Worm (Caenorhabditis elegans) whole organism, L2 larva: ENCODE measurements around the gene msp-33.

ENCODE experiments used
- C34F6.9 ChIP-seq: fragments of 150-350 bp; optimal IDR thresholded peaks from 2 replicates; lab custom pipeline; 2014; ENCODE audit warnings: missing biosample characterization, missing genetic modification characterization
- F13H6.1 ChIP-seq: sonication (generic microtip); optimal IDR thresholded peaks from 2 replicates; lab custom pipeline; 2016; ENCODE audit warnings: missing genetic modification characterization, missing compliant biosample characterization
- Y55F3AM.14 ChIP-seq: fragments of 200-800 bp; sonication (Bioruptor generic); optimal IDR thresholded peaks from 2 replicates; lab custom pipeline; 2018; ENCODE audit warnings: mild to moderate bottlenecking, missing genetic modification characterization, missing compliant biosample characterization
- ZK546.5 ChIP-seq: sonication (generic microtip); optimal IDR thresholded peaks from 2 replicates; lab custom pipeline; 2017; ENCODE audit warnings: missing biosample characterization, missing genetic modification characterization
- alr-1 ChIP-seq: fragments of 150-350 bp; optimal IDR thresholded peaks from 2 replicates; lab custom pipeline; 2014; ENCODE audit warnings: missing biosample characterization, missing genetic modification characterization
- aly-2 ChIP-seq: fragments of 150-350 bp; optimal IDR thresholded peaks from 2 replicates; lab custom pipeline; 2014; ENCODE audit warnings: missing biosample characterization, missing genetic modification characterization
- ama-1 ChIP-seq: fragments of 150-350 bp; optimal IDR thresholded peaks from 2 replicates; lab custom pipeline; 2018; ENCODE audit warnings: inconsistent platforms
- blmp-1 ChIP-seq: sonication (generic microtip); optimal IDR thresholded peaks from 2 replicates; lab custom pipeline; 2017; ENCODE audit warnings: missing genetic modification characterization, mild to moderate bottlenecking, missing compliant biosample characterization, antibody characterized with exemption, moderate library complexity; ENCODE audit not compliant: insufficient read depth
- ceh-16 ChIP-seq: fragments of 150-350 bp; optimal IDR thresholded peaks from 2 replicates; lab custom pipeline; 2014; ENCODE audit warnings: missing biosample characterization, missing genetic modification characterization
- ceh-82 ChIP-seq: fragments of 150-350 bp; optimal IDR thresholded peaks from 2 replicates; lab custom pipeline; 2014; ENCODE audit warnings: missing biosample characterization, missing genetic modification characterization
- elt-1 ChIP-seq: fragments of 150-350 bp; optimal IDR thresholded peaks from 2 replicates; lab custom pipeline; 2014; ENCODE audit warnings: missing biosample characterization, missing genetic modification characterization
- lin-11 ChIP-seq: fragments of 150-350 bp; sonication (generic microtip); optimal IDR thresholded peaks from 2 replicates; lab custom pipeline; 2014; ENCODE audit warnings: missing biosample characterization, missing genetic modification characterization, inconsistent platforms, mixed read lengths
- lsy-2 ChIP-seq, 2 experiments: fragments of 150-350 bp in 1 of 2; sonication (generic microtip) in 1 of 2; optimal IDR thresholded peaks; 2 replicates each; lab custom pipeline; 2014 to 2017; ENCODE audit warnings: missing biosample characterization in 2 of 2, missing genetic modification characterization in 2 of 2
- mab-5 ChIP-seq: fragments of 150-350 bp; optimal IDR thresholded peaks from 2 replicates; lab custom pipeline; 2014; ENCODE audit warnings: missing biosample characterization, missing genetic modification characterization
- mbf-1 ChIP-seq: sonication (generic microtip); optimal IDR thresholded peaks from 2 replicates; lab custom pipeline; 2017; ENCODE audit warnings: missing biosample characterization, missing genetic modification characterization
- mdl-1 ChIP-seq, 2 experiments: fragments of 150-350 bp in 1 of 2; sonication (generic microtip) in 1 of 2; optimal IDR thresholded peaks; 2 replicates each; lab custom pipeline; 2017; ENCODE audit warnings: missing biosample characterization in 2 of 2, missing genetic modification characterization in 2 of 2
- nhr-10 ChIP-seq: sonication (generic microtip); optimal IDR thresholded peaks from 2 replicates; lab custom pipeline; 2017; ENCODE audit warnings: missing biosample characterization, missing genetic modification characterization
- nhr-11 ChIP-seq: fragments of 150-350 bp; optimal IDR thresholded peaks from 2 replicates; lab custom pipeline; 2014; ENCODE audit warnings: missing biosample characterization, missing genetic modification characterization
- nhr-12 ChIP-seq: fragments of 150-350 bp; optimal IDR thresholded peaks from 2 replicates; lab custom pipeline; 2014; ENCODE audit warnings: missing biosample characterization, missing genetic modification characterization
- nhr-129 ChIP-seq: fragments of 150-350 bp; optimal IDR thresholded peaks from 2 replicates; lab custom pipeline; 2014; ENCODE audit warnings: missing biosample characterization, missing genetic modification characterization
- nhr-21 ChIP-seq: fragments of 150-350 bp; optimal IDR thresholded peaks from 2 replicates; lab custom pipeline; 2014; ENCODE audit warnings: missing biosample characterization, missing genetic modification characterization
- nhr-23 ChIP-seq: fragments of 150-350 bp; optimal IDR thresholded peaks from 2 replicates; lab custom pipeline; 2014; ENCODE audit warnings: missing biosample characterization, missing genetic modification reagents, missing genetic modification characterization
- nhr-237 ChIP-seq: fragments of 150-350 bp; optimal IDR thresholded peaks from 2 replicates; lab custom pipeline; 2014; ENCODE audit warnings: missing biosample characterization, missing genetic modification characterization
- nhr-25 ChIP-seq: fragments of 150-350 bp; sonication (generic microtip); optimal IDR thresholded peaks from 3 replicates; lab custom pipeline; 2014; ENCODE audit warnings: missing biosample characterization, missing genetic modification characterization
- nhr-77 ChIP-seq: fragments of 150-350 bp; optimal IDR thresholded peaks from 2 replicates; lab custom pipeline; 2014; ENCODE audit warnings: missing biosample characterization, missing genetic modification characterization
- peb-1 ChIP-seq: fragments of 150-350 bp; optimal IDR thresholded peaks from 2 replicates; lab custom pipeline; 2014; ENCODE audit warnings: missing biosample characterization, missing genetic modification characterization
- sem-4 ChIP-seq: fragments of 150-350 bp; optimal IDR thresholded peaks from 2 replicates; lab custom pipeline; 2014; ENCODE audit warnings: missing biosample characterization, missing genetic modification reagents, missing genetic modification characterization
- skn-1 ChIP-seq: sonication (generic microtip); optimal IDR thresholded peaks from 2 replicates; lab custom pipeline; 2017; ENCODE audit warnings: missing biosample characterization, missing genetic modification characterization
- sma-9 ChIP-seq, 2 experiments: fragments of 150-350 bp in 1 of 2; sonication (generic microtip) in 1 of 2; optimal IDR thresholded peaks; 2 replicates each; lab custom pipeline; 2014 to 2016; ENCODE audit warnings: missing genetic modification characterization in 2 of 2, mild to moderate bottlenecking in 1 of 2, missing biosample characterization in 1 of 2, missing compliant biosample characterization in 1 of 2, missing genetic modification reagents in 1 of 2, moderate library complexity in 1 of 2
- snpc-4 ChIP-seq: fragments of 150-350 bp; optimal IDR thresholded peaks from 2 replicates; lab custom pipeline; 2014; ENCODE audit warnings: missing biosample characterization, missing genetic modification characterization
- unc-39 ChIP-seq: fragments of 150-350 bp; optimal IDR thresholded peaks from 2 replicates; lab custom pipeline; 2014; ENCODE audit warnings: missing biosample characterization, missing genetic modification characterization
- unc-55 ChIP-seq: fragments of 150-350 bp; sonication (generic microtip); optimal IDR thresholded peaks from 3 replicates; lab custom pipeline; 2014; ENCODE audit warnings: missing biosample characterization, missing genetic modification reagents, missing genetic modification characterization
- unc-62 ChIP-seq: fragments of 150-350 bp; optimal IDR thresholded peaks from 2 replicates; lab custom pipeline; 2014; ENCODE audit warnings: missing biosample characterization, missing genetic modification reagents, missing genetic modification characterization
- zag-1 ChIP-seq: fragments of 150-350 bp; optimal IDR thresholded peaks from 2 replicates; lab custom pipeline; 2014; ENCODE audit warnings: missing biosample characterization, missing genetic modification characterization
- ztf-1 ChIP-seq: fragments of 200-800 bp; sonication (Bioruptor generic); conservative IDR thresholded peaks from 2 replicates; pipeline ENCODE4 v1.3.6; 2022; ENCODE audit warnings: missing genetic modification characterization, missing compliant biosample characterization
- ztf-11 ChIP-seq: sonication (generic microtip); optimal IDR thresholded peaks from 2 replicates; lab custom pipeline; 2017; ENCODE audit warnings: missing biosample characterization, missing genetic modification characterization
- ztf-4 ChIP-seq: fragments of 150-350 bp; optimal IDR thresholded peaks from 2 replicates; lab custom pipeline; 2014; ENCODE audit warnings: missing biosample characterization, missing genetic modification characterization

The msp-33 gene

ce11 chrII:4874335-4874861 is 18.1 kb downstream of the msp-33 start, which contains the start of gene F11G11.15:
Gene F11G11.15 (plus strand): TSS chrII:4874845.
- TF ChIP-seq ztf-11 (tag; lab: Kevin White, UChicago) (no peak), blmp-1 (tag; lab: Kevin White, UChicago) (peak; percentile 63), F13H6.1 (tag; lab: Kevin White, UChicago) (no peak), unc-39 (tag; lab: Kevin White, UChicago) (no peak), lin-11 (no peak), elt-1 (tag; lab: Kevin White, UChicago) (no peak), ama-1 (lab: Kevin White, UChicago) (no peak), ceh-16 (tag; lab: Kevin White, UChicago) (no peak), C34F6.9 (no peak), sma-9 (GFP tag; optimal IDR thresholded peaks at IDR 0.05; lab: Kevin White, UChicago) (no peak), sma-9 (tag; optimal IDR thresholded peaks at IDR 0.05; lab: Kevin White, UChicago) (no peak), nhr-12 (no peak), nhr-77 (tag; lab: Kevin White, UChicago) (no peak), mdl-1 (tag; optimal IDR thresholded peaks at IDR 0.05; lab: Kevin White, UChicago) (no peak), peb-1 (tag; lab: Kevin White, UChicago) (no peak), nhr-25 (peak; percentile 40), unc-62 (GFP tag; lab: Kevin White, UChicago) (no peak), ztf-4 (no peak), mbf-1 (tag; lab: Kevin White, UChicago) (no peak), ztf-1 (no peak), zag-1 (tag; lab: Kevin White, UChicago) (no peak), nhr-21 (tag; lab: Kevin White, UChicago) (peak; percentile 32), nhr-237 (tag; lab: Kevin White, UChicago) (no peak), aly-2 (no peak), unc-55 (GFP tag; lab: Kevin White, UChicago) (no peak), nhr-11 (no peak), nhr-129 (tag; lab: Kevin White, UChicago) (no peak)

DNA sequence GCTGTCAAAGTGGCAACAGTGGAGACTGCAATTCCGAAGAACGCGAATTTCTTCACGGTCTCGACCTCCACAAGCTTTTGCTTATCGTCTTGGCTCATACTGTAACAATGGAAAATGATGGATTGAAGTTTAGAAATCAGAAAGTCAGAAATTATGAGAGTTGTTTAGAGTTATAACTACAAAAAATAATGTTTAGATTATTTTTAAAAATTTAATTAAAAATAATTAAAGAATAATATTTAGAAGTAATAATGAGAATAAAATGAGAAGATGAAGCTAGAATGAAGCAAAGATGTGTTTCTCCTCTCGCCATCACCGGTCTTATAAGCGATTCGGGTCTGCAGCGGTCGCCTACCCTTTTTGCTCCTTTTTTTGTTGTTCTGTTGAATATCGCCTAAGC is 19.5 kb downstream of the msp-33 start, which contains the start of gene col-73:
Gene col-73, minus strand, starts transcription at position 101 of the 400 bp plus-strand sequence.
- TF ChIP-seq alr-1 (tag; lab: Kevin White, UChicago), result no peak

DNA sequence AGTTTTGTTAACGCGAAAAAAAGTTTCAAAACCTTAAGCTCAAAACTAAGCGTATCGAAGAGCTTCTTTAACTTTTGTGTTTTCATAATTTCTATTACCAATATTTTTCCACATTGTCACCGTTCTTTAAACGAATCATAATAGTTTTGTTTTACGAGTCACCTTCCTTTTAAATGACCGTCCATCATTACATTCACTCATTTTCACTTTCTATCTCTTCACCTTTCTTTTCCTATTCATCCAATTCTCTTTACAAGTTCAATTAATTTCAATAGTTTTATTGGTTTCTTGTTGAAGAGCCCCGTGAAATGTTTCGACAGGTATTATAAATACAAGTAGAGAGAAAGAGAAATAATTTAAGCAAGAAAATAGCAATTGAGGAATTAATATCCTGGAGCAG is 20.7 kb downstream of the msp-33 start:
- TF ChIP-seq lsy-2 (tag; optimal IDR thresholded peaks at IDR 0.05; lab: Kevin White, UChicago) (no peak), F13H6.1 (tag; lab: Kevin White, UChicago) (no peak), sma-9 (GFP tag; optimal IDR thresholded peaks at IDR 0.05; lab: Kevin White, UChicago) (no peak), sma-9 (tag; optimal IDR thresholded peaks at IDR 0.05; lab: Kevin White, UChicago) (no peak), blmp-1 (tag; lab: Kevin White, UChicago) (peak; percentile 53)

- TF ChIP-seq nhr-25, result no peak
- no peak for TF ChIP-seq nhr-77 (tag; lab: Kevin White, UChicago)
These were observed 21.8 kb downstream of the msp-33 start, which contains the start of gene col-20 for ce11 chrII:4870691-4871090. Gene col-20 (minus strand): TSS chrII:4870791.

DNA sequence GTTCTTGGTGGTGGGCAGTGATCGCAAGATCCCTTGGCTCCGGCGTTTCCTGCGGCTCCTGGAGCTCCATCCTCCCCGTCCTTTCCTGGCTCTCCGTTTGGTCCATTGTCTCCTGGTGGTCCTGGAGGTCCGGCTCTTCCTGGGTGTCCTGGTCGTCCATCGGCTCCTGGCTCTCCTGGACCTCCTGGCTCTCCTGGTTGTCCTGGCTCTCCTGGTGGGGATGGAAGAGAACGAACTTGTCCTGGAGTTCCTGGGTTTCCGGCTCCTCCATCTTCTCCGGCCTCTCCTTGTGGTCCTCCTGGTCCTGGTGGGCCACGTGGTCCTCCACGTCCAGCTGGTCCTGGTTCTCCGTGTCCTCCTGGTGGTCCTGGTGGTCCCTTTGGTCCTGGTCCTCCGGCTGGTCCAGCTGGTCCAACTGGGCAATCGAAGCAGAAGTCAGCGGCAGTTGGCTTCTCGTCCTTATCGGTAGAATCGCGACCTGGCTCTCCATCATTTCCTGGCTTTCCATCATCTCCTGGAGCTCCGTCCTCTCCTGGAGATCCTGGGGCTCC is 22.6 kb downstream of the msp-33 start:
- TF ChIP-seq nhr-10 (tag; lab: Kevin White, UChicago) (no peak), ceh-82 (no peak), skn-1 (tag; lab: Kevin White, UChicago) (no peak), elt-1 (tag; lab: Kevin White, UChicago) (no peak), snpc-4 (no peak)

DNA sequence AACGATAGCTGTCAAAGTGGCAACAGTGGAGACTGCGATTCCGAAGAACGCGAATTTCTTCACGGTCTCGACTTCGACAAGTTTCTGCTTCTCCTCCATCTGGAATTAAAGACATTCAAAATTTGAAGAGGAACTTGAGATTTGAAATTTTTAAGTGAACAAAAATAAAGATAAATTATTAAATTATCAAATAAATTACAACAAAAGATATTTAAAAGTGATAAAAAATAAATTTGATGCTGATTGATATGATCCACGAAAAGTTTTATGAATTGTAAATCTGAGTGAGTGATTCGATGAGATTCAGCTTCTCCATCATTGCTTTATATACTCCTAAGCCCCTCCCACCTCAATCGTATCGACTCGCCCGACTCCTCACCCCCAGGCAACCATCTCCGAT is 25.0 kb downstream of the msp-33 start, which contains the start of gene col-17:
Gene col-17, minus strand, starts transcription at position 101 of the 400 bp plus-strand sequence.
- TF ChIP-seq nhr-10 (tag; lab: Kevin White, UChicago), result no peak
- TF ChIP-seq ceh-82, result no peak
- no peak for TF ChIP-seq unc-55 (GFP tag; lab: Kevin White, UChicago)
- TF ChIP-seq Y55F3AM.14 (GFP tag; lab: Kevin White, UChicago), result no peak
- no peak for TF ChIP-seq mdl-1 (tag; optimal IDR thresholded peaks at IDR 0.05; lab: Kevin White, UChicago)
- TF ChIP-seq unc-39 (tag; lab: Kevin White, UChicago), result no peak
- no peak for TF ChIP-seq elt-1 (tag; lab: Kevin White, UChicago)
- no peak for TF ChIP-seq nhr-23
- no peak for TF ChIP-seq sem-4
- no peak for TF ChIP-seq peb-1 (tag; lab: Kevin White, UChicago)
- TF ChIP-seq ZK546.5 (tag; lab: Kevin White, UChicago), result no peak
- no peak for TF ChIP-seq snpc-4
- no peak for TF ChIP-seq mab-5 (tag; lab: Kevin White, UChicago)
